Fruit fly (Drosophila melanogaster) Kc167 (cell line): ENCODE data around the gene CG10973.

Experiments
- Myc ChIP-seq: fragments of >200 bp; optimal IDR thresholded peaks from 2 replicates; lab custom pipeline; 2017; ENCODE audit warnings: missing external identifiers
- Sin3A ChIP-seq: fragments of >200 bp; optimal IDR thresholded peaks from 2 replicates; lab custom pipeline; 2018; ENCODE audit warnings: missing external identifiers
- insv ChIP-seq: fragments of >200 bp; optimal IDR thresholded peaks from 3 replicates; lab custom pipeline; 2018; ENCODE audit warnings: missing external identifiers
- psq ChIP-seq: fragments of >200 bp; optimal IDR thresholded peaks from 2 replicates; lab custom pipeline; 2017; ENCODE audit warnings: missing external identifiers
- ttk ChIP-seq: sonication (Bioruptor generic); optimal IDR thresholded peaks from 2 replicates; lab custom pipeline; 2017; ENCODE audit warnings: missing external identifiers

dm6 chr3L:12704335-12704734, 50.2 kb downstream of the CG10973 start:
- no peak for TF ChIP-seq psq
- TF ChIP-seq insv (lab: Kevin White, UChicago), result no peak
- no peak for TF ChIP-seq Sin3A (lab: Kevin White, UChicago)
- TF ChIP-seq Myc (lab: Kevin White, UChicago), result no peak
- TF ChIP-seq ttk (lab: Kevin White, UChicago), result no peak
